Fruit fly (Drosophila melanogaster): ENCODE measurements around the gene LKRSDH.

LKRSDH gene

dm6 chr2L:7790448-7791355 is 5.1 kb downstream of the LKRSDH start, which contains the start of gene CG7149 (continued):
- TF ChIP-seq CG30403 (GFP tag; optimal IDR thresholded peaks at IDR 0.05) (peak; percentile 33), CG1529 (GFP tag; optimal IDR thresholded peaks at IDR 0.05) (peak; percentile 7), CG9437 (GFP tag; optimal IDR thresholded peaks at IDR 0.05) (no peak), E2f2 (GFP tag; IDR thresholded peaks at IDR 0.05) (no peak), sob (GFP tag; IDR thresholded peaks at IDR 0.05) (peak; percentile 23; the same call in 1 of the 2 replicates), Adf1 (GFP tag; IDR thresholded peaks at IDR 0.05) (peak; percentile 94), CG16779 (GFP tag; IDR thresholded peaks at IDR 0.05) (0 out of 2 replicates have a peak, but pooled peaks have one; percentile 27), Sry-β (GFP tag; optimal IDR thresholded peaks at IDR 0.05) (peak; percentile 87), CG2712 (tag; optimal IDR thresholded peaks at IDR 0.05) (peak; percentile 2), sd (tag; optimal IDR thresholded peaks at IDR 0.05) (peak; percentile 25), CG2875 (GFP tag; optimal IDR thresholded peaks at IDR 0.05) (no peak), pho (GFP tag; optimal IDR thresholded peaks at IDR 0.05) (peak; percentile 7), CG3065 (GFP tag; optimal IDR thresholded peaks at IDR 0.05) (no peak), dimm (GFP tag; IDR thresholded peaks at IDR 0.05) (no peak), p53 (GFP tag; optimal IDR thresholded peaks at IDR 0.05) (no peak), vfl (GFP tag; optimal IDR thresholded peaks at IDR 0.05) (no peak), B-H2 (GFP tag; optimal IDR thresholded peaks at IDR 0.05) (no peak), so (GFP tag; IDR thresholded peaks at IDR 0.05) (no peak), lilli (GFP tag; optimal IDR thresholded peaks at IDR 0.05) (peak; percentile 44), esg (GFP tag; conservative IDR thresholded peaks at IDR 0.05) (no peak), CG7839 (tag; optimal IDR thresholded peaks at IDR 0.05) (peak; percentile 8), CG12942 (GFP tag; optimal IDR thresholded peaks at IDR 0.05) (no peak), chif (GFP tag; optimal IDR thresholded peaks at IDR 0.05) (peak in 1 of 2 experiments; percentile 21), CG17186 (GFP tag; optimal IDR thresholded peaks at IDR 0.05) (no peak), Ravus (GFP tag; IDR thresholded peaks at IDR 0.05) (no peak), CG13123 (GFP tag; optimal IDR thresholded peaks at IDR 0.05) (no peak), sisA (GFP tag; IDR thresholded peaks at IDR 0.05) (no peak), amos (GFP tag; IDR thresholded peaks at IDR 0.05; ENCODE audit: partially characterized antibody) (peak; percentile 45; the same call in 1 of the 2 replicates), CG12236 (GFP tag; optimal IDR thresholded peaks at IDR 0.05) (no peak), CG32532 (GFP tag; IDR thresholded peaks at IDR 0.05) (no peak), CrebB (tag; optimal IDR thresholded peaks at IDR 0.05) (no peak), hkb (optimal IDR thresholded peaks at IDR 0.05) (no peak), hkb (GFP tag; IDR thresholded peaks at IDR 0.05) (peak; percentile 6; the same call in 1 of the 2 replicates), Bteb2 (GFP tag; optimal IDR thresholded peaks at IDR 0.05) (no peak), CG7745 (tag; optimal IDR thresholded peaks at IDR 0.05) (no peak), ken (GFP tag; IDR thresholded peaks at IDR 0.05) (peak; percentile 42; the same call in 1 of the 3 replicates), Hr78 (GFP tag; optimal IDR thresholded peaks at IDR 0.05) (peak in 1 of 2 experiments; percentile 13), ftz-f1 (GFP tag; optimal IDR thresholded peaks at IDR 0.05) (peak; percentile 15), CG17361 (GFP tag; IDR thresholded peaks at IDR 0.05) (no peak), HHEX (GFP tag; optimal IDR thresholded peaks at IDR 0.05) (no peak), dati (GFP tag; IDR thresholded peaks at IDR 0.05) (no peak), CG17568 (GFP tag; optimal IDR thresholded peaks at IDR 0.05) (no peak), grn (GFP tag; optimal IDR thresholded peaks at IDR 0.05) (peak; percentile 54), CG9215 (GFP tag; IDR thresholded peaks at IDR 0.05) (no peak), Hr51 (GFP tag; optimal IDR thresholded peaks at IDR 0.05) (peak in 1 of 2 experiments; percentile 31), Dad (GFP tag; optimal IDR thresholded peaks at IDR 0.05) (no peak), CG5245 (GFP tag; optimal IDR thresholded peaks at IDR 0.05) (no peak), nmo (GFP tag; optimal IDR thresholded peaks at IDR 0.05) (no peak), BtbVII (GFP tag; optimal IDR thresholded peaks at IDR 0.05) (peak; percentile 35)
